Worm (Caenorhabditis elegans) whole organism, mixed stage, embryonic: ENCODE measurements around the gene pyk-2.
A peak's percentile ranks its signal among the peaks of the same experiment; 100 is the strongest.

Experiments
- M03D4.4 ChIP-seq: sonication (generic microtip); optimal IDR thresholded peaks from 2 replicates; lab custom pipeline; 2017; ENCODE audit warnings: mild to moderate bottlenecking, missing genetic modification characterization, missing compliant biosample characterization
- bed-3 ChIP-seq: fragments of 200-800 bp; sonication (Bioruptor generic); optimal IDR thresholded peaks from 3 replicates; lab custom pipeline; 2018; ENCODE audit warnings: mild to moderate bottlenecking, missing genetic modification characterization, moderate library complexity, missing compliant biosample characterization
- blmp-1 ChIP-seq: fragments of 150-350 bp; optimal IDR thresholded peaks from 2 replicates; lab custom pipeline; 2014; ENCODE audit warnings: missing biosample characterization, missing genetic modification characterization
- ceh-39 ChIP-seq: fragments of 150-350 bp; optimal IDR thresholded peaks from 2 replicates; lab custom pipeline; 2014; ENCODE audit warnings: missing biosample characterization, missing genetic modification characterization
- ceh-43 ChIP-seq: fragments of 200-800 bp; sonication (Bioruptor generic); optimal IDR thresholded peaks from 2 replicates; lab custom pipeline; 2018; ENCODE audit warnings: mild to moderate bottlenecking, missing genetic modification characterization, moderate library complexity, missing compliant biosample characterization
- ceh-83 ChIP-seq: fragments of 200-800 bp; sonication (Bioruptor generic); optimal IDR thresholded peaks from 2 replicates; lab custom pipeline; 2018; ENCODE audit warnings: mild to moderate bottlenecking, missing genetic modification characterization, missing compliant biosample characterization
- ces-1 ChIP-seq: fragments of 150-350 bp; optimal IDR thresholded peaks from 2 replicates; lab custom pipeline; 2014; ENCODE audit warnings: missing biosample characterization, missing genetic modification reagents, missing genetic modification characterization
- cnd-1 ChIP-seq: fragments of 200-800 bp; sonication (Bioruptor generic); optimal IDR thresholded peaks from 2 replicates; lab custom pipeline; 2018; ENCODE audit warnings: mild to moderate bottlenecking, missing genetic modification characterization, missing compliant biosample characterization
- drap-1 ChIP-seq: fragments of 200-800 bp; sonication (Bioruptor generic); optimal IDR thresholded peaks from 3 replicates; lab custom pipeline; 2018; ENCODE audit warnings: mild to moderate bottlenecking, missing genetic modification characterization, missing compliant biosample characterization
- elt-1 ChIP-seq: sonication (generic microtip); optimal IDR thresholded peaks from 2 replicates; lab custom pipeline; 2017; ENCODE audit warnings: missing genetic modification characterization, mild to moderate bottlenecking, missing compliant biosample characterization, antibody characterized with exemption, moderate library complexity, borderline replicate concordance; ENCODE audit not compliant: insufficient read depth
- elt-3 ChIP-seq: fragments of 150-350 bp; optimal IDR thresholded peaks from 2 replicates; lab custom pipeline; 2014; ENCODE audit warnings: missing biosample characterization, missing genetic modification characterization
- flh-1 ChIP-seq: fragments of 200-800 bp; sonication (Bioruptor generic); optimal IDR thresholded peaks from 2 replicates; lab custom pipeline; 2018; ENCODE audit warnings: mild to moderate bottlenecking, missing genetic modification characterization, moderate library complexity, missing compliant biosample characterization
- ham-2 ChIP-seq: fragments of 200-800 bp; sonication (Bioruptor generic); optimal IDR thresholded peaks from 2 replicates; lab custom pipeline; 2018; ENCODE audit warnings: mild to moderate bottlenecking, missing genetic modification characterization, missing compliant biosample characterization
- hlh-1 ChIP-seq: fragments of 150-350 bp; optimal IDR thresholded peaks from 2 replicates; lab custom pipeline; 2014; ENCODE audit warnings: missing biosample characterization, missing genetic modification reagents, missing genetic modification characterization
- lin-13 ChIP-seq: fragments of 150-350 bp; optimal IDR thresholded peaks from 2 replicates; lab custom pipeline; 2014; ENCODE audit warnings: missing biosample characterization, missing genetic modification characterization
- lin-32 ChIP-seq: fragments of 200-800 bp; sonication (Bioruptor generic); optimal IDR thresholded peaks from 2 replicates; lab custom pipeline; 2018; ENCODE audit warnings: mild to moderate bottlenecking, missing genetic modification characterization, missing compliant biosample characterization
- lsy-2 ChIP-seq: fragments of 150-350 bp; optimal IDR thresholded peaks from 2 replicates; lab custom pipeline; 2014; ENCODE audit warnings: missing biosample characterization, missing genetic modification characterization
- mab-5 ChIP-seq: fragments of 150-350 bp; optimal IDR thresholded peaks from 2 replicates; lab custom pipeline; 2014; ENCODE audit warnings: missing biosample characterization, missing genetic modification characterization
- mep-1 ChIP-seq: fragments of 150-350 bp; optimal IDR thresholded peaks from 2 replicates; lab custom pipeline; 2017; ENCODE audit warnings: missing biosample characterization, missing genetic modification reagents, missing genetic modification characterization, inconsistent platforms
- mls-2 ChIP-seq: sonication (generic microtip); optimal IDR thresholded peaks from 2 replicates; lab custom pipeline; 2016; ENCODE audit warnings: mild to moderate bottlenecking, missing genetic modification characterization, moderate library complexity, missing compliant biosample characterization
- nhr-12 ChIP-seq: fragments of 150-350 bp; optimal IDR thresholded peaks from 2 replicates; lab custom pipeline; 2014; ENCODE audit warnings: missing biosample characterization, missing genetic modification characterization
- nhr-2 ChIP-seq: fragments of 150-350 bp; optimal IDR thresholded peaks from 2 replicates; lab custom pipeline; 2014; ENCODE audit warnings: missing biosample characterization, missing genetic modification characterization
- nhr-237 ChIP-seq: fragments of 150-350 bp; optimal IDR thresholded peaks from 2 replicates; lab custom pipeline; 2014; ENCODE audit warnings: missing biosample characterization, missing genetic modification characterization
- nhr-28 ChIP-seq: fragments of 150-350 bp; optimal IDR thresholded peaks from 2 replicates; lab custom pipeline; 2014; ENCODE audit warnings: missing biosample characterization, missing genetic modification characterization
- nhr-76 ChIP-seq: sonication (generic microtip); optimal IDR thresholded peaks from 2 replicates; lab custom pipeline; 2017; ENCODE audit warnings: missing biosample characterization, missing genetic modification characterization
- pha-4 ChIP-seq: fragments of 150-350 bp; optimal IDR thresholded peaks from 2 replicates; lab custom pipeline; 2018; ENCODE audit warnings: missing biosample characterization, missing genetic modification reagents, missing genetic modification characterization
- sem-2 ChIP-seq: fragments of 200-800 bp; sonication (Bioruptor generic); optimal IDR thresholded peaks from 2 replicates; lab custom pipeline; 2018; ENCODE audit warnings: mild to moderate bottlenecking, missing genetic modification characterization, missing compliant biosample characterization
- snpc-4 ChIP-seq: fragments of 150-350 bp; optimal IDR thresholded peaks from 2 replicates; lab custom pipeline; 2014; ENCODE audit warnings: missing biosample characterization, missing genetic modification characterization
- sptf-1 ChIP-seq: sonication (generic microtip); optimal IDR thresholded peaks from 2 replicates; lab custom pipeline; 2017; ENCODE audit warnings: mild to moderate bottlenecking, missing genetic modification characterization, moderate library complexity, missing compliant biosample characterization
- tbx-8 ChIP-seq: fragments of 200-800 bp; sonication (Bioruptor generic); optimal IDR thresholded peaks from 2 replicates; lab custom pipeline; 2018; ENCODE audit warnings: mild to moderate bottlenecking, missing genetic modification characterization, moderate library complexity, missing compliant biosample characterization
- unc-120 ChIP-seq: sonication (generic microtip); optimal IDR thresholded peaks from 2 replicates; lab custom pipeline; 2017; ENCODE audit warnings: missing genetic modification characterization, missing compliant biosample characterization; ENCODE audit not compliant: poor library complexity, severe bottlenecking
- unc-39 ChIP-seq: fragments of 150-350 bp; optimal IDR thresholded peaks from 2 replicates; lab custom pipeline; 2014; ENCODE audit warnings: missing biosample characterization, missing genetic modification characterization
- unc-62 ChIP-seq: fragments of 150-350 bp; optimal IDR thresholded peaks from 2 replicates; lab custom pipeline; 2014; ENCODE audit warnings: missing biosample characterization, missing genetic modification reagents, missing genetic modification characterization
- zip-8 ChIP-seq: fragments of 150-350 bp; optimal IDR thresholded peaks from 2 replicates; lab custom pipeline; 2014; ENCODE audit warnings: missing biosample characterization, missing genetic modification characterization
- ztf-11 ChIP-seq: fragments of 150-350 bp; optimal IDR thresholded peaks from 2 replicates; lab custom pipeline; 2014; ENCODE audit warnings: missing biosample characterization, missing genetic modification characterization

Gene pyk-2

ce11 chrIV:10915388-10915787 is 5.7 kb downstream of the pyk-2 start, which contains the start of gene ZK593.3:
TSS of gene ZK593.3 (plus strand) at chrIV:10915688.
- TF ChIP-seq flh-1 (GFP tag; lab: Kevin White, UChicago) (no peak), elt-1 (no peak), ztf-11 (no peak), mls-2 (no peak), lsy-2 (tag; lab: Kevin White, UChicago) (no peak), snpc-4 (tag; lab: Kevin White, UChicago) (no peak), ceh-43 (no peak), ces-1 (GFP tag; lab: Kevin White, UChicago) (no peak), ceh-83 (GFP tag; lab: Kevin White, UChicago) (no peak), mab-5 (tag; lab: Kevin White, UChicago) (no peak), cnd-1 (tag; lab: Kevin White, UChicago) (no peak), drap-1 (GFP tag; lab: Kevin White, UChicago) (no peak), lin-32 (GFP tag; lab: Kevin White, UChicago) (no peak), unc-39 (no peak), nhr-2 (tag; lab: Kevin White, UChicago) (no peak), sptf-1 (tag; lab: Kevin White, UChicago) (no peak), nhr-28 (tag; lab: Kevin White, UChicago) (no peak), mep-1 (no peak), hlh-1 (tag; lab: Kevin White, UChicago) (no peak), blmp-1 (tag; lab: Kevin White, UChicago) (no peak)

- TF ChIP-seq zip-8 (tag; lab: Kevin White, UChicago) = no peak
- TF ChIP-seq drap-1 (GFP tag; lab: Kevin White, UChicago) = no peak
- no peak for TF ChIP-seq mep-1
- no peak for TF ChIP-seq sem-2
- TF ChIP-seq nhr-12 (tag; lab: Kevin White, UChicago) = no peak
- TF ChIP-seq sptf-1 (tag; lab: Kevin White, UChicago) = no peak
- no peak for TF ChIP-seq bed-3 (GFP tag; lab: Kevin White, UChicago)
- TF ChIP-seq hlh-1 (tag; lab: Kevin White, UChicago) = no peak
- no peak for TF ChIP-seq unc-39
- TF ChIP-seq ceh-39 = no peak
Measured at ce11 chrIV:10916134-10916533, 6.4 kb downstream of the pyk-2 start.

- TF ChIP-seq M03D4.4 (tag; lab: Kevin White, UChicago) (peak; percentile 30), snpc-4 (tag; lab: Kevin White, UChicago) (no peak), ceh-39 (peak; percentile 32), pha-4 (tag; lab: Kevin White, UChicago) (peak; percentile 39), elt-3 (tag; lab: Kevin White, UChicago) (no peak), hlh-1 (tag; lab: Kevin White, UChicago) (peak; percentile 45), mep-1 (peak; percentile 40), ceh-83 (GFP tag; lab: Kevin White, UChicago) (no peak), ham-2 (GFP tag; lab: Kevin White, UChicago) (no peak), zip-8 (tag; lab: Kevin White, UChicago) (no peak), unc-120 (tag; lab: Kevin White, UChicago) (peak; percentile 13), tbx-8 (GFP tag; lab: Kevin White, UChicago) (no peak), lsy-2 (tag; lab: Kevin White, UChicago) (peak; percentile 21), ceh-43 (no peak), sem-2 (no peak), nhr-76 (tag; lab: Kevin White, UChicago) (no peak), unc-62 (GFP tag; lab: Kevin White, UChicago) (peak; percentile 14), lin-32 (GFP tag; lab: Kevin White, UChicago) (no peak), nhr-12 (tag; lab: Kevin White, UChicago) (no peak), elt-1 (peak; percentile 27), nhr-28 (tag; lab: Kevin White, UChicago) (no peak), nhr-2 (tag; lab: Kevin White, UChicago) (no peak), ztf-11 (no peak), nhr-237 (tag; lab: Kevin White, UChicago) (peak; percentile 20), mls-2 (peak; percentile 48), ces-1 (GFP tag; lab: Kevin White, UChicago) (peak; percentile 79), cnd-1 (tag; lab: Kevin White, UChicago) (no peak), mab-5 (tag; lab: Kevin White, UChicago) (no peak), lin-13 (no peak)
Measured at ce11 chrIV:10918877-10919560, 9.3 kb downstream of the pyk-2 start.
